Worm (Caenorhabditis elegans) whole organism, L3 larva: ENCODE data around the gene ZK1290.13.

Experiments used
- ZK546.5 ChIP-seq: sonication (generic microtip); optimal IDR thresholded peaks from 2 replicates; lab custom pipeline; 2017; ENCODE audit warnings: missing biosample characterization, missing genetic modification characterization
- aly-2 ChIP-seq: fragments of 150-350 bp; optimal IDR thresholded peaks from 2 replicates; lab custom pipeline; 2014; ENCODE audit warnings: missing biosample characterization, missing genetic modification characterization
- ceh-16 ChIP-seq: sonication (generic microtip); optimal IDR thresholded peaks from 2 replicates; lab custom pipeline; 2017; ENCODE audit warnings: missing biosample characterization, missing genetic modification characterization
- ceh-28 ChIP-seq: fragments of 150-350 bp; optimal IDR thresholded peaks from 2 replicates; lab custom pipeline; 2014; ENCODE audit warnings: missing biosample characterization, missing genetic modification reagents, missing genetic modification characterization
- ceh-82 ChIP-seq: fragments of 150-350 bp; optimal IDR thresholded peaks from 2 replicates; lab custom pipeline; 2014; ENCODE audit warnings: missing biosample characterization, missing genetic modification characterization
- ceh-9 ChIP-seq: sonication (generic microtip); optimal IDR thresholded peaks from 2 replicates; lab custom pipeline; 2018; ENCODE audit warnings: missing biosample characterization, missing genetic modification characterization
- daf-12 ChIP-seq: fragments of 150-350 bp; optimal IDR thresholded peaks from 2 replicates; lab custom pipeline; 2014; ENCODE audit warnings: missing biosample characterization, missing genetic modification reagents, missing genetic modification characterization
- egl-27 ChIP-seq: sonication (generic microtip); optimal IDR thresholded peaks from 4 replicates; lab custom pipeline; 2017; ENCODE audit warnings: missing biosample characterization, missing genetic modification reagents, missing genetic modification characterization
- egl-5 ChIP-seq: fragments of 150-350 bp; optimal IDR thresholded peaks from 2 replicates; lab custom pipeline; 2017; ENCODE audit warnings: missing biosample characterization, missing genetic modification reagents, missing genetic modification characterization, inconsistent platforms
- elt-1 ChIP-seq: fragments of 150-350 bp; optimal IDR thresholded peaks from 2 replicates; lab custom pipeline; 2014; ENCODE audit warnings: missing biosample characterization, missing genetic modification characterization
- elt-3 ChIP-seq, 3 experiments: fragments of 150-350 bp in 1 of 3; sonication (generic microtip) in 2 of 3; optimal IDR thresholded peaks; 2 replicates in 2 of 3; 4 replicates in 1 of 3; lab custom pipeline; 2014 to 2017; ENCODE audit warnings: missing biosample characterization in 3 of 3, missing genetic modification characterization in 3 of 3
- fkh-2 ChIP-seq: fragments of 150-350 bp; optimal IDR thresholded peaks from 2 replicates; lab custom pipeline; 2014; ENCODE audit warnings: missing biosample characterization, missing genetic modification reagents, missing genetic modification characterization
- fos-1 ChIP-seq: fragments of 150-350 bp; optimal IDR thresholded peaks from 2 replicates; lab custom pipeline; 2014; ENCODE audit warnings: missing biosample characterization, missing genetic modification characterization
- hmg-11 ChIP-seq: sonication (generic microtip); optimal IDR thresholded peaks from 2 replicates; lab custom pipeline; 2016; ENCODE audit warnings: missing genetic modification characterization, missing compliant biosample characterization
- jun-1 ChIP-seq: fragments of 150-350 bp; optimal IDR thresholded peaks from 2 replicates; lab custom pipeline; 2014; ENCODE audit warnings: missing biosample characterization, missing genetic modification reagents, missing genetic modification characterization
- lin-15B ChIP-seq: fragments of 150-350 bp; optimal IDR thresholded peaks from 2 replicates; lab custom pipeline; 2014; ENCODE audit warnings: missing biosample characterization, missing genetic modification characterization
- lin-39 ChIP-seq: fragments of 150-350 bp; optimal IDR thresholded peaks from 2 replicates; lab custom pipeline; 2018; ENCODE audit warnings: missing biosample characterization, missing genetic modification reagents, missing genetic modification characterization
- lsy-12 ChIP-seq: sonication (generic microtip); optimal IDR thresholded peaks from 2 replicates; lab custom pipeline; 2016; ENCODE audit warnings: mild to moderate bottlenecking, missing genetic modification characterization, missing compliant biosample characterization
- mdl-1 ChIP-seq: fragments of 150-350 bp; optimal IDR thresholded peaks from 2 replicates; lab custom pipeline; 2014; ENCODE audit warnings: missing biosample characterization, missing genetic modification characterization
- nfya-1 ChIP-seq: sonication (generic microtip); optimal IDR thresholded peaks from 2 replicates; lab custom pipeline; 2017; ENCODE audit warnings: missing genetic modification characterization, mild to moderate bottlenecking, missing compliant biosample characterization, antibody characterized with exemption, moderate library complexity; ENCODE audit not compliant: insufficient read depth
- nhr-11 ChIP-seq: fragments of 150-350 bp; optimal IDR thresholded peaks from 2 replicates; lab custom pipeline; 2014; ENCODE audit warnings: missing biosample characterization, missing genetic modification characterization
- nhr-12 ChIP-seq: fragments of 150-350 bp; optimal IDR thresholded peaks from 2 replicates; lab custom pipeline; 2014; ENCODE audit warnings: missing biosample characterization, missing genetic modification characterization
- nhr-237 ChIP-seq: fragments of 150-350 bp; optimal IDR thresholded peaks from 2 replicates; lab custom pipeline; 2014; ENCODE audit warnings: missing biosample characterization, missing genetic modification characterization
- nhr-28 ChIP-seq: fragments of 150-350 bp; optimal IDR thresholded peaks from 2 replicates; lab custom pipeline; 2014; ENCODE audit warnings: missing biosample characterization, missing genetic modification characterization
- nhr-67 ChIP-seq: fragments of 150-350 bp; optimal IDR thresholded peaks from 2 replicates; lab custom pipeline; 2014; ENCODE audit warnings: missing biosample characterization, missing genetic modification characterization
- nhr-76 ChIP-seq: fragments of 150-350 bp; sonication (generic microtip); optimal IDR thresholded peaks from 5 replicates; lab custom pipeline; 2014; ENCODE audit warnings: missing biosample characterization, missing genetic modification characterization
- nhr-77 ChIP-seq: fragments of 150-350 bp; optimal IDR thresholded peaks from 2 replicates; lab custom pipeline; 2014; ENCODE audit warnings: missing biosample characterization, missing genetic modification characterization
- pha-4 ChIP-seq: fragments of 150-350 bp; optimal IDR thresholded peaks from 2 replicates; lab custom pipeline; 2014; ENCODE audit warnings: missing biosample characterization, missing genetic modification reagents, missing genetic modification characterization
- sea-2 ChIP-seq: fragments of 150-350 bp; sonication (generic microtip); optimal IDR thresholded peaks from 4 replicates; lab custom pipeline; 2014; ENCODE audit warnings: missing biosample characterization, missing genetic modification reagents, missing genetic modification characterization
- snpc-4 ChIP-seq: fragments of 150-350 bp; optimal IDR thresholded peaks from 2 replicates; lab custom pipeline; 2014; ENCODE audit warnings: missing biosample characterization, missing genetic modification characterization
- tbx-2 ChIP-seq: sonication (generic microtip); optimal IDR thresholded peaks from 2 replicates; lab custom pipeline; 2016; ENCODE audit warnings: mild to moderate bottlenecking, missing genetic modification characterization, missing compliant biosample characterization
- unc-39 ChIP-seq: sonication (generic microtip); optimal IDR thresholded peaks from 4 replicates; lab custom pipeline; 2017; ENCODE audit warnings: missing biosample characterization, missing genetic modification characterization
- unc-62 ChIP-seq: fragments of 150-350 bp; sonication (generic microtip); optimal IDR thresholded peaks from 4 replicates; lab custom pipeline; 2014; ENCODE audit warnings: missing biosample characterization, missing genetic modification reagents, missing genetic modification characterization
- zag-1 ChIP-seq: fragments of 150-350 bp; optimal IDR thresholded peaks from 2 replicates; lab custom pipeline; 2014; ENCODE audit warnings: missing biosample characterization, missing genetic modification characterization
- ztf-11 ChIP-seq: fragments of 150-350 bp; optimal IDR thresholded peaks from 2 replicates; lab custom pipeline; 2014; ENCODE audit warnings: missing biosample characterization, missing genetic modification characterization
- ztf-4 ChIP-seq: fragments of 150-350 bp; optimal IDR thresholded peaks from 2 replicates; lab custom pipeline; 2014; ENCODE audit warnings: missing biosample characterization, missing genetic modification characterization

Gene ZK1290.13

ce11 chrII:7505005-7505404 lies 29.8 kb upstream of the ZK1290.13 start, which contains the start of gene C28F5.1:
C28F5.1 (plus strand) TSS chrII:7505305.
- no peak for TF ChIP-seq nhr-76 (tag; lab: Kevin White, UChicago)
- TF ChIP-seq unc-62 (GFP tag; lab: Kevin White, UChicago), result no peak
- no peak for TF ChIP-seq ceh-9 (tag; lab: Kevin White, UChicago)

ce11 chrII:7519221-7519620 lies 15.6 kb upstream of the ZK1290.13 start, which contains the start of gene glb-9:
glb-9 (minus strand) TSS chrII:7519321.
- TF ChIP-seq pha-4 (no peak), nhr-237 (tag; lab: Kevin White, UChicago) (no peak), lin-39 (tag; lab: Kevin White, UChicago) (no peak), mdl-1 (tag; lab: Kevin White, UChicago) (no peak), nhr-76 (tag; lab: Kevin White, UChicago) (no peak), fos-1 (no peak), ceh-28 (no peak), tbx-2 (no peak), egl-27 (tag; lab: Kevin White, UChicago) (no peak), jun-1 (tag; lab: Kevin White, UChicago) (no peak), ztf-11 (tag; lab: Kevin White, UChicago) (no peak), ceh-16 (tag; lab: Kevin White, UChicago) (no peak), ZK546.5 (no peak), hmg-11 (tag; lab: Kevin White, UChicago) (no peak), unc-62 (GFP tag; lab: Kevin White, UChicago) (no peak), unc-39 (tag; lab: Kevin White, UChicago) (no peak), nhr-67 (tag; lab: Kevin White, UChicago) (no peak), lin-15B (no peak)
- TF ChIP-seq, all 47 proteins: peak for 0

DNA sequence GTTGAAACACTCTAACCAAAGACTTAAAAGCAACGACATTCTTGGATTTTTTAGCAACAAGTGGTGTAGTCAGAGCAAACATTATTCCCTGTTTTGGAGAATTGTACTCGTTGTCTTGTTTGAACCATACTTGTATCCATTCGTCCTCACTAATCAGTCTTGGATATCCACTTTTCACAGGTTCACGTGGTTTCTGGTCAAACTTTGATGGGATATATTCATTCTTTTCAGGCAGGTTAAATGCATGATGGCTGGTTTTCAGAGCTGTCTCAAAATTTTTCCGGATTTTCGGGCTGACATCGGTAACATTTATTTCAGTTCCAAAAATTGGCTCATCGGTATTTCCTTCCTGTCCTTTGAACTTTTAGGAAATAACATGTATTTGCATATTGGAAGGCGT lies 13.4 kb upstream of the ZK1290.13 start:
- no peak for TF ChIP-seq nhr-28 (tag; lab: Kevin White, UChicago)
- TF ChIP-seq daf-12 (tag; lab: Kevin White, UChicago), result no peak
- TF ChIP-seq elt-1 (tag; lab: Kevin White, UChicago), result no peak
- no peak for TF ChIP-seq jun-1 (tag; lab: Kevin White, UChicago)
- no peak for TF ChIP-seq nhr-12
- TF ChIP-seq elt-3 (tag; optimal IDR thresholded peaks at IDR 0.05; lab: Kevin White, UChicago), result no peak
- no peak for TF ChIP-seq lsy-12 (tag; lab: Kevin White, UChicago)
- TF ChIP-seq ceh-28, result no peak
- TF ChIP-seq ztf-4 (tag; lab: Kevin White, UChicago), result no peak
- TF ChIP-seq egl-27 (tag; lab: Kevin White, UChicago), result no peak
- no peak for TF ChIP-seq ceh-16 (tag; lab: Kevin White, UChicago)
- TF ChIP-seq ceh-9 (tag; lab: Kevin White, UChicago), result no peak
- no peak for TF ChIP-seq nfya-1 (tag; lab: Kevin White, UChicago)
- TF ChIP-seq nhr-77 (tag; lab: Kevin White, UChicago), result no peak
- TF ChIP-seq unc-39 (tag; lab: Kevin White, UChicago), result no peak
- no peak for TF ChIP-seq zag-1 (tag; lab: Kevin White, UChicago)
- TF ChIP-seq fkh-2, result no peak
- TF ChIP-seq sea-2, result no peak

DNA sequence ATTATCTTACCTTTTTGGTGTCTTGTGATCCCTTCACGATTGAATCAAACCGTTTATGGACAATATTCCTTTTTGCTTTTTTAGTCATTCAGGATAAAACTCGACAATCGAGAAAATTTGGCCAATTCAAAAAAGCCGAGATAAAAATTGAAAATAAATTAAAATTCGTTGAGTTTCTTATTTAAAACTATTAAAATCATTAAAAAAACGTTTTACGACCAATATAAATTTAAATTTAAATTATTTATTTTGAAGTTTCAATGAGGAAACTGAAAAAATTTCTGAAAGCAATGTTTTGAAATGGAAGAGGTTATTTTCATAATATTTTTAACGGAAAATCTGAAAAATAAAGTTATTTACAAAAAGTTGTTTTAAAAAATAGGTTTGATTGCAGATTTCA lies 11.5 kb upstream of the ZK1290.13 start, which contains the start of gene ZK1290.15:
TSS of gene ZK1290.15 (plus strand) at position 301 of the 400 bp plus-strand sequence.
- TF ChIP-seq unc-62 (GFP tag; lab: Kevin White, UChicago) (no peak), lin-15B (no peak), ztf-11 (tag; lab: Kevin White, UChicago) (no peak), fos-1 (no peak), tbx-2 (no peak), nhr-67 (tag; lab: Kevin White, UChicago) (no peak), snpc-4 (tag; lab: Kevin White, UChicago) (no peak), aly-2 (no peak), elt-1 (tag; lab: Kevin White, UChicago) (no peak), nhr-76 (tag; lab: Kevin White, UChicago) (no peak), nfya-1 (tag; lab: Kevin White, UChicago) (no peak), fkh-2 (no peak), hmg-11 (tag; lab: Kevin White, UChicago) (no peak), nhr-11 (tag; lab: Kevin White, UChicago) (no peak), egl-5 (tag; lab: Kevin White, UChicago) (no peak), ceh-82 (no peak)
- TF ChIP-seq, all 47 proteins: peak for 0
